Fruit fly (Drosophila melanogaster) whole organism, adult: ENCODE measurements around the gene CG10663.

Experiments
- CG12768 ChIP-seq: fragments of 200-800 bp; sonication (Bioruptor generic); optimal IDR thresholded peaks from 2 replicates; lab custom pipeline; 2017; ENCODE audit warnings: missing biosample characterization, missing genetic modification characterization, mild to moderate bottlenecking, moderate library complexity, missing genetic modification reagents
- CG14711 ChIP-seq: fragments of 200-800 bp; sonication (Bioruptor generic); optimal IDR thresholded peaks from 2 replicates; lab custom pipeline; 2018; ENCODE audit warnings: missing biosample characterization, mild to moderate bottlenecking, missing genetic modification characterization, moderate library complexity
- CG1620 ChIP-seq: fragments of 200-800 bp; sonication (Bioruptor generic); optimal IDR thresholded peaks from 2 replicates; lab custom pipeline; 2016; ENCODE audit warnings: missing biosample characterization, missing genetic modification characterization
- CG33017 ChIP-seq: fragments of 200-800 bp; sonication (Bioruptor generic); optimal IDR thresholded peaks from 2 replicates; lab custom pipeline; 2018; ENCODE audit warnings: missing biosample characterization, mild to moderate bottlenecking, missing genetic modification characterization, moderate library complexity
- CG5204 ChIP-seq: fragments of 200-800 bp; sonication (Bioruptor generic); optimal IDR thresholded peaks from 2 replicates; lab custom pipeline; 2016; ENCODE audit warnings: missing biosample characterization, missing genetic modification characterization
- Clk ChIP-seq: fragments of 200-800 bp; sonication (Bioruptor generic); optimal IDR thresholded peaks from 2 replicates; lab custom pipeline; 2017; ENCODE audit warnings: missing biosample characterization, missing genetic modification characterization
- Crg-1 ChIP-seq: fragments of 200-800 bp; sonication (Bioruptor generic); optimal IDR thresholded peaks from 2 replicates; lab custom pipeline; 2016; ENCODE audit warnings: missing biosample characterization, missing genetic modification characterization
- Hr96 ChIP-seq: fragments of 200-800 bp; sonication (Bioruptor generic); optimal IDR thresholded peaks from 2 replicates; lab custom pipeline; 2016; ENCODE audit warnings: missing biosample characterization, missing genetic modification characterization
- Mnt ChIP-seq: fragments of 200-800 bp; sonication (Bioruptor generic); optimal IDR thresholded peaks from 2 replicates; lab custom pipeline; 2016; ENCODE audit warnings: missing biosample characterization, mild to moderate bottlenecking, missing genetic modification characterization
- bab1 ChIP-seq: fragments of 200-800 bp; sonication (Bioruptor generic); optimal IDR thresholded peaks from 3 replicates; lab custom pipeline; 2019; ENCODE audit warnings: missing biosample characterization, mild to moderate bottlenecking, missing genetic modification characterization, moderate library complexity
- cnc ChIP-seq, 2 experiments: fragments of >200 bp; optimal IDR thresholded peaks; 2 replicates each; lab custom pipeline; 2017
- kay ChIP-seq: fragments of 200-800 bp; sonication (Bioruptor generic); peaks from one replicate; lab custom pipeline; 2016; ENCODE audit warnings: missing biosample characterization, missing genetic modification characterization, borderline replicate concordance
- pad ChIP-seq: fragments of 200-800 bp; sonication (Bioruptor generic); optimal IDR thresholded peaks from 3 replicates; lab custom pipeline; 2017; ENCODE audit warnings: missing biosample characterization, missing genetic modification characterization, mild to moderate bottlenecking, moderate library complexity, missing genetic modification reagents
- toe ChIP-seq: fragments of 200-800 bp; sonication (Bioruptor generic); optimal IDR thresholded peaks from 2 replicates; lab custom pipeline; 2016; ENCODE audit warnings: missing biosample characterization, missing genetic modification characterization

DNA sequence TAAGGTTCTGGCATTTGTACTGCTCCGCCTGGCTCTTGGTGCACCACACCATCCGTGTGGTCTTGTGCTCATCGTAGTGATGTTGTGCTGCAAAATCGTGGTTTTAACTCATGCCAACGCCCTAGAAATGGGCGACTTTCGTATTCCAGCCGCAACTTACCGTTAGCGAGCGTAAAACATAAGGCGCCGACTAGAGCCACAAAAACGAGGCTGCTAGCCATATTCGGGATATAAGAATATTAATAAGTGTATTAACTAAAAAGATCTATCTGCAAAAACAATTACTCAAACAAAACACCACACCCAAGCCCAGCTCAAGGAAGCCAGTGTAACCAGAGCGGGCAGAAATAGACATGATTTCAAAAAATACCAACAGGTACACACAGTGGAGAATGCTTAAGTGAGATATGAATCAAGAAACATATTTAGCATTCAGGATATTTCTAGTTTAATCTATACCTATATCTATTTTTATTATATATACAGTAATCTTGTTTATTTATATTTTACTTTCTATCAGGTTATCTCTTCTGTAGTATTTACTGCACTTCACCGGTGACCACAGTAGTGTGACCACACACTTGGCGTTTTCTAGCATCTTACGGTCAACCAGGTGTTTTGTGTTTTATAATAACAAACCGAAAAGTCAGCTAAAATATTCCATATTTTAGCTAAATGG is 48.7 kb upstream of the CG10663 start, which contains the start of the genes Tsf2 and CG34242:
- peak; percentile 75 for TF ChIP-seq CG33017 (tag; lab: Kevin White, UChicago)
- TF ChIP-seq CG5204 = no peak
- peak; percentile 61 for TF ChIP-seq CG12768 (GFP tag; lab: Kevin White, UChicago)
- TF ChIP-seq CG14711 (tag; lab: Kevin White, UChicago) = peak; percentile 91
- TF ChIP-seq kay (GFP tag; lab: Kevin White, UChicago) = no peak
- peak; percentile 64 for TF ChIP-seq bab1 (GFP tag; lab: Kevin White, UChicago)
- peak; percentile 55 for TF ChIP-seq pad
- no peak for TF ChIP-seq Hr96 (GFP tag; lab: Kevin White, UChicago)
- no peak for TF ChIP-seq toe (GFP tag; lab: Kevin White, UChicago)
- no peak for TF ChIP-seq Mnt (GFP tag; lab: Kevin White, UChicago)
- TF ChIP-seq cnc (optimal IDR thresholded peaks at IDR 0.05; lab: Kevin White, UChicago) = no peak
- TF ChIP-seq Crg-1 (GFP tag; lab: Kevin White, UChicago) = no peak
- no peak for TF ChIP-seq CG1620 (GFP tag; lab: Kevin White, UChicago)
- TF ChIP-seq Clk (GFP tag; lab: Kevin White, UChicago) = no peak
